Fruit fly (Drosophila melanogaster): Measurements from ENCODE around the gene Polr2C.

The Polr2C gene

DNA sequence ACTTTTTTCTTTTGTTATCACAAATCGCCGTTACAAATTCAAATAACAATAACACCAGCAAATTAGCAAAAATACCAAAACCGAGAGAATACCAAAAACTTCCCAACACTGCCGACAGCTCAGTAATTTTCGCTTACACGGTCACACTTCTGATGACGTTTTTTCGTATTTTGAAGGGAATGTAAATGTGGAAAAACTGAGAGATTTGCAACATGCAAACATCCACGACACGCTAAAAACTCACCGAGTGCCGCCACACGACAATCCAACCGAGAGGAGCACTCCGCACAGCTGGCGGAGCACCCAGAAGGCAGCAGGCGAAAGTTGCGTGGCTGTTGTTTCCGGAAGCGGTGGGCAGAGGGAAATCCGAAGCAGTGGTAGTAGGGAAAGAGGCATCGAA is 39.7 kb upstream of the Polr2C start, which contains the start of gene Sec71 (continued):
- TF ChIP-seq CG13287 (GFP tag; IDR thresholded peaks at IDR 0.05; ENCODE audit: partially characterized antibody) (0 out of 2 replicates have a peak, but pooled peaks have one; percentile 30), crol (GFP tag; IDR thresholded peaks at IDR 0.05) (peak; percentile 71), CHES-1-like (GFP tag; optimal IDR thresholded peaks at IDR 0.05) (peak; percentile 15), Doc2 (GFP tag; IDR thresholded peaks at IDR 0.05) (no peak), CG30403 (GFP tag; optimal IDR thresholded peaks at IDR 0.05) (peak; percentile 2), CG2712 (tag; optimal IDR thresholded peaks at IDR 0.05) (no peak), MESR4 (GFP tag; optimal IDR thresholded peaks at IDR 0.05) (peak; percentile 99), CG6683 (GFP tag; optimal IDR thresholded peaks at IDR 0.05) (no peak), trem (tag; optimal IDR thresholded peaks at IDR 0.05) (peak; percentile 68), Sry-β (GFP tag; optimal IDR thresholded peaks at IDR 0.05) (no peak), CG34422 (GFP tag; IDR thresholded peaks at IDR 0.05) (peak; percentile 45; the same call in 1 of the 3 replicates), CG11085 (GFP tag; IDR thresholded peaks at IDR 0.05) (no peak), sima (GFP tag; optimal IDR thresholded peaks at IDR 0.05) (no peak), run (tag; optimal IDR thresholded peaks at IDR 0.05) (no peak), Dref (GFP tag; IDR thresholded peaks at IDR 0.05) (no peak), CG9797 (GFP tag; optimal IDR thresholded peaks at IDR 0.05) (peak; percentile 86), CG12071 (GFP tag; optimal IDR thresholded peaks at IDR 0.05) (no peak), Ada2b (GFP tag; IDR thresholded peaks at IDR 0.05) (no peak), wek (GFP tag; optimal IDR thresholded peaks at IDR 0.05) (no peak), CG9215 (GFP tag; IDR thresholded peaks at IDR 0.05) (no peak), CG4617 (GFP tag; optimal IDR thresholded peaks at IDR 0.05; ENCODE audit: borderline replicate concordance) (peak; percentile 86), Dp (GFP tag; optimal IDR thresholded peaks at IDR 0.05) (peak; percentile 68), so (GFP tag; IDR thresholded peaks at IDR 0.05) (no peak), zfh1 (GFP tag; IDR thresholded peaks at IDR 0.05) (no peak), CG11093 (GFP tag; IDR thresholded peaks at IDR 0.05) (no peak), nerfin-2 (GFP tag; IDR thresholded peaks at IDR 0.05; ENCODE audit: partially characterized antibody) (0 out of 2 replicates have a peak, but pooled peaks have one; percentile 23), Bdp1 (GFP tag; optimal IDR thresholded peaks at IDR 0.05) (no peak), gce (GFP tag; IDR thresholded peaks at IDR 0.05) (no peak), en (GFP tag; optimal IDR thresholded peaks at IDR 0.05) (no peak), HmgZ (tag; optimal IDR thresholded peaks at IDR 0.05) (peak; percentile 48), CG6765 (GFP tag; optimal IDR thresholded peaks at IDR 0.05) (no peak), HHEX (GFP tag; optimal IDR thresholded peaks at IDR 0.05) (no peak), CG15011 (GFP tag; optimal IDR thresholded peaks at IDR 0.05) (no peak), YL-1 (GFP tag; optimal IDR thresholded peaks at IDR 0.05) (peak; percentile 86), ab (GFP tag; optimal IDR thresholded peaks at IDR 0.05) (no peak), NC2α (GFP tag; optimal IDR thresholded peaks at IDR 0.05) (no peak), MBD-R2 (GFP tag; IDR thresholded peaks at IDR 0.05) (peak; percentile 64), phol (tag; optimal IDR thresholded peaks at IDR 0.05) (peak; percentile 21), Elba2 (GFP tag; optimal IDR thresholded peaks at IDR 0.05) (no peak), corto (GFP tag; optimal IDR thresholded peaks at IDR 0.05) (no peak), Opbp (GFP tag; IDR thresholded peaks at IDR 0.05; ENCODE audit: partially characterized antibody) (0 out of 3 replicates have a peak, but pooled peaks have one; percentile 33), toy (GFP tag; IDR thresholded peaks at IDR 0.05) (no peak), CG7786 (GFP tag; optimal IDR thresholded peaks at IDR 0.05) (no peak), Bgb (GFP tag; IDR thresholded peaks at IDR 0.05; ENCODE audit: partially characterized antibody) (no peak; the same call in 1 of the 2 replicates), pzg (GFP tag; optimal IDR thresholded peaks at IDR 0.05) (peak; percentile 78), CG14710 (tag; optimal IDR thresholded peaks at IDR 0.05) (peak; percentile 45), ftz-f1 (GFP tag; optimal IDR thresholded peaks at IDR 0.05) (peak; percentile 76), CG17385 (GFP tag; optimal IDR thresholded peaks at IDR 0.05) (no peak), Sin3A (optimal IDR thresholded peaks at IDR 0.05) (peak; percentile 34), CG12659 (GFP tag; optimal IDR thresholded peaks at IDR 0.05) (peak; percentile 39), Lhr (GFP tag; optimal IDR thresholded peaks at IDR 0.05) (peak; percentile 27)

All from whole organism, embryonic.